Worm (Caenorhabditis elegans): ENCODE measurements around the gene clec-187.

clec-187 gene

DNA sequence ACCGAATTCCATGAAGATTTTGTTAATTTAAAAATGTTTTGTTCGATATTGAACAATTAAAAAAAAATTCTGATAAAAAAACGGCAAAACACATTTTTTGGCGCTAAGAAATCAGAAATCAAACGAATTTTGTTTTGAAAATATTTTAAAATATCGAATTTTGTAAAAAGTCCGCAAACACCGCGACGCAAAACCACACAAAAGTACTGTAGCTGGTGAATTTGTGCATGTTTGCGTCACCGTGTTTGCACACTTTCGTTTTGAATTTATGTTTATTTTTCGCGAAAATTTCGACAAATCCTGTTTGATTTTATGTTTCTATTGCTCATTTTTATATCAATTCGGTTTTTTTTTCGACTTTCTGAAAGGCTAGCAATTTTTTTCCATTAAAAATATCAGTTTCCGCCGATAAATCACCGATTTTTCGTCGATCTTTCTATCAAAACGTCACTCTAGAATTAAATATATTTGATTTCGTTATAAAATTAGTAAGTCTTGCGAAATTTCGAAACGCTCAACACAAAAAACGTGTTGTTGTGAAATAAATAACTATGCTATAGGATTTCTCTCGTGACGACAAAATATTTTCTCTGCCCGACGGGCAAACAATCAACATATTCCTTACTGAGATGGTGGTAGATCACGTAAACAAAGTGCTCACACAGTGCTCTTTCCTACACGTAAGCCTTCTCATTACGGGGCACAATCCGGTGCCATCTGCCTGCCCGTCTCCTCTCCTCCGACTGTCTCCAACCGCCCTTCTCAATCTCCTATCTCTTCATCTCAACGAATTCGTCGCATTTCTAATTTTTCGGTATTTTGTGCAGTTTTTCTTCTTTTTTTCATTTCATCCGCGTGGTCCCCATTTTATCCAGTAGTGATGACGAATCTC, 39.4 kb downstream of the clec-187 start:
- peak in 1 of 2 experiments; percentile 67 for TF ChIP-seq efl-1 (optimal IDR thresholded peaks at IDR 0.05)
- TF ChIP-seq efl-1 (GFP tag; optimal IDR thresholded peaks at IDR 0.05 in 1 of 2): peak; percentile 37 to 91
- no peak for TF ChIP-seq tbx-2 (tag; optimal IDR thresholded peaks at IDR 0.05)
- TF ChIP-seq lsy-2 (tag; optimal IDR thresholded peaks at IDR 0.05): peak; percentile 38 to 74
- TF ChIP-seq ztf-11 (tag; optimal IDR thresholded peaks at IDR 0.05): no peak
- TF ChIP-seq pag-3 (tag; optimal IDR thresholded peaks at IDR 0.05; ENCODE audit: borderline replicate concordance, insufficient read depth): no peak
- no peak for TF ChIP-seq nhr-84 (tag; optimal IDR thresholded peaks at IDR 0.05)
- no peak for TF ChIP-seq dsc-1 (tag; optimal IDR thresholded peaks at IDR 0.05)
- peak in 1 of 3 experiments; percentile 15 for TF ChIP-seq dpl-1 (GFP tag; optimal IDR thresholded peaks at IDR 0.05)
- no peak for TF ChIP-seq snpc-4 (tag; optimal IDR thresholded peaks at IDR 0.05)
- no peak for TF ChIP-seq fkh-10 (GFP tag; optimal IDR thresholded peaks at IDR 0.05)
- no peak for TF ChIP-seq egl-27 (tag; optimal IDR thresholded peaks at IDR 0.05)
- TF ChIP-seq hpl-2 (GFP tag; optimal IDR thresholded peaks at IDR 0.05): peak; percentile 12
- no peak for TF ChIP-seq C34B4.2 (tag; optimal IDR thresholded peaks at IDR 0.05)
- peak; percentile 48 for TF ChIP-seq lin-14 (GFP tag; optimal IDR thresholded peaks at IDR 0.05)
- TF ChIP-seq lin-15B (tag; optimal IDR thresholded peaks at IDR 0.05): no peak
- TF ChIP-seq ces-1 (GFP tag; optimal IDR thresholded peaks at IDR 0.05): no peak
- TF ChIP-seq skn-1 (tag; optimal IDR thresholded peaks at IDR 0.05): peak; percentile 9
- peak; percentile 65 for TF ChIP-seq F16B12.6 (tag; optimal IDR thresholded peaks at IDR 0.05)
- TF ChIP-seq irx-1 (tag; optimal IDR thresholded peaks at IDR 0.05): no peak
- no peak for TF ChIP-seq mep-1 (tag; optimal IDR thresholded peaks at IDR 0.05)
- no peak for TF ChIP-seq aha-1 (tag; optimal IDR thresholded peaks at IDR 0.05)
- TF ChIP-seq rnt-1 (tag; optimal IDR thresholded peaks at IDR 0.05): no peak
- TF ChIP-seq ets-5 (GFP tag; IDR thresholded peaks at IDR 0.05): no peak
- TF ChIP-seq fkh-4 (tag; optimal IDR thresholded peaks at IDR 0.05; ENCODE audit: borderline replicate concordance): no peak

DNA sequence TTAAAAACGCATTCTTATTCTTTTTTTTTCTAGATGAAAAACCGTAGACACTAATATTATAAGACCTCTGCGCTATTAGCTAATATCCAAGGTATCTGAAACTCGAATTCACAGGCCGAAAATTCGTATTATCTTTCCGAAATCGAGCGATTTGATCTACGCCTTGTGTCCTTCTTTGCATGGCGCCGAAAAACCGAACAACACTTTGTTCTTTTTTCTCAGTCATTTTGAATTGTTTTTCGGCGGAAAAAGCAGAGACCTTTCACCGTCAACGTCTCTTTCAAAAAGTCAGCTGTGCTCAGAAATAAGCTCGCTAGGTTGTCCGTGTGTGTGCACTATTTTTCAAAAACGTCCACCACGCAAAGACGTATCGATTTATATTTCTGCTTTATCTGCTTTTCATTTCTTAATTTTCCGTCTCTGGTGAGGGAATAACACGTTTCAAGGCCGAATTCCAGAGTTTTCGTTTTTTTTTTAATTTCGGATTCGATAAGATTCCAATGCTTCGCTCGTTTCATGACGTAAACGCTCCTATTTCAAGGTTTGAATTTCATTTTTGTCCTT, 40.4 kb downstream of the clec-187 start:
- TF ChIP-seq pax-3 (tag; optimal IDR thresholded peaks at IDR 0.05): no peak
- no peak for TF ChIP-seq efl-1 (optimal IDR thresholded peaks at IDR 0.05)
- TF ChIP-seq efl-1 (GFP tag; optimal IDR thresholded peaks at IDR 0.05 in 1 of 2): peak in 1 of 2 experiments; percentile 41
- TF ChIP-seq nhr-90 (tag; optimal IDR thresholded peaks at IDR 0.05; ENCODE audit: poor library complexity): no peak
- peak; percentile 50 for TF ChIP-seq lin-14 (GFP tag; optimal IDR thresholded peaks at IDR 0.05)
- TF ChIP-seq fkh-8 (tag; optimal IDR thresholded peaks at IDR 0.05): peak; percentile 6
- TF ChIP-seq jun-1 (tag; optimal IDR thresholded peaks at IDR 0.05): no peak

DNA sequence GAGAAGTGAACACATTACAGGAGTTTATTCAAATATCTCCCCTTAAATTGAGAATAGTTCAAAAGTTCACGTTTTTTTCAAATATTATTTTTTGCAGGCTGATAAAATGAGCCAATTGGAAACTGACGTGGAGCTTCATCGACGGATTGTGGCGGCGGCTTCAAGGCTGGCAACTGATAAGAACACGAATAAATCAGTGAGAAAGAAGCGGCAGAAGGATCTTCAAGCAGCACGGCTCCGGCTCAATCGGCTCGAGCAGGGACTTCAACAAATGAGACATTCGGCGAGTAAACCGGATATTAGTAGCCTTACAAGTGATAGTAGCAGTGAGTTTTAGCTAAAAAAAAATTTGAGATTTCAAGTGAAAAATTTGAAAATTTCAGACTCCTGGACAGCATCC, 46.0 kb downstream of the clec-187 start, which contains the start of gene M02B1.4:
M02B1.4 (minus strand) TSS at position 9 of the 400 bp plus-strand sequence.
- TF ChIP-seq unc-86 (tag; optimal IDR thresholded peaks at IDR 0.05) (no peak), efl-1 (optimal IDR thresholded peaks at IDR 0.05) (no peak), efl-1 (GFP tag; optimal IDR thresholded peaks at IDR 0.05 in 1 of 2) (no peak), nhr-77 (tag; optimal IDR thresholded peaks at IDR 0.05) (no peak), hpl-2 (GFP tag; optimal IDR thresholded peaks at IDR 0.05) (no peak), dpl-1 (GFP tag; optimal IDR thresholded peaks at IDR 0.05) (no peak), egl-13 (tag; optimal IDR thresholded peaks at IDR 0.05) (no peak), fkh-10 (GFP tag; optimal IDR thresholded peaks at IDR 0.05) (no peak), F16B12.6 (tag; optimal IDR thresholded peaks at IDR 0.05) (no peak), nhr-47 (tag; optimal IDR thresholded peaks at IDR 0.05) (no peak), pqm-1 (tag; optimal IDR thresholded peaks at IDR 0.05) (no peak)
